Worm (Caenorhabditis elegans): ENCODE data around the gene unc-47.
"Not testable (repeated sequence)": the region's sequence is repeated elsewhere in the genome, so short reads cannot be mapped to it uniquely, and the experiment has no call there.

Gene unc-47

ce11 chrIII:10186160-10186559 lies at the start of gene unc-47:
TSS of gene unc-47 (minus strand) at chrIII:10186260.
- no peak for TF ChIP-seq T22C8.4 (GFP tag; IDR thresholded peaks at IDR 0.05)
- TF ChIP-seq flt-1 (GFP tag; IDR thresholded peaks at IDR 0.05) = no peak
- TF ChIP-seq ref-1 (GFP tag; conservative IDR thresholded peaks at IDR 0.05) = no peak
- no peak for TF ChIP-seq cog-1 (tag; optimal IDR thresholded peaks at IDR 0.05)

ce11 chrIII:10233979-10234378 lies 47.9 kb upstream of the unc-47 start, which contains the start of gene paml-1:
TSS of gene paml-1 (minus strand) at chrIII:10234079.
- no peak for TF ChIP-seq ztf-29 (GFP tag; IDR thresholded peaks at IDR 0.05)
- no peak for TF ChIP-seq cog-1 (tag; optimal IDR thresholded peaks at IDR 0.05)
- TF ChIP-seq med-1 (GFP tag; optimal IDR thresholded peaks at IDR 0.05; ENCODE audit: insufficient read depth) = no peak

- TF ChIP-seq ref-1 (GFP tag; conservative IDR thresholded peaks at IDR 0.05) (no peak), tab-1 (GFP tag; IDR thresholded peaks at IDR 0.05) (no peak), ztf-29 (GFP tag; IDR thresholded peaks at IDR 0.05) (no peak), cog-1 (tag; optimal IDR thresholded peaks at IDR 0.05) (no peak), klf-2 (GFP tag; conservative IDR thresholded peaks at IDR 0.05) (no peak), med-1 (GFP tag; optimal IDR thresholded peaks at IDR 0.05; ENCODE audit: insufficient read depth) (no peak), ztf-23 (GFP tag; IDR thresholded peaks at IDR 0.05) (no peak), flt-1 (GFP tag; IDR thresholded peaks at IDR 0.05) (no peak), T22C8.4 (GFP tag; IDR thresholded peaks at IDR 0.05) (no peak)
Measured at ce11 chrIII:10231641-10232040, 45.6 kb upstream of the unc-47 start.

ce11 chrIII:10221860-10222259 lies 35.8 kb upstream of the unc-47 start, which contains the start of gene Y70G10A.4:
TSS of gene Y70G10A.4 (plus strand) at chrIII:10222160.
- TF ChIP-seq flt-1 (GFP tag; IDR thresholded peaks at IDR 0.05); T22C8.4 (GFP tag; IDR thresholded peaks at IDR 0.05); med-1 (GFP tag; optimal IDR thresholded peaks at IDR 0.05; ENCODE audit: insufficient read depth): not testable (repeated sequence)

ce11 chrIII:10218587-10218986 lies 32.5 kb upstream of the unc-47 start, which contains the start of the genes rde-4 and cox-14:
TSS of gene rde-4 (minus strand) at chrIII:10218646.
TSS of gene cox-14 (plus strand) at chrIII:10218942.
- TF ChIP-seq ztf-23 (GFP tag; IDR thresholded peaks at IDR 0.05) = no peak
- TF ChIP-seq tab-1 (GFP tag; IDR thresholded peaks at IDR 0.05) = no peak
- TF ChIP-seq klf-2 (GFP tag; conservative IDR thresholded peaks at IDR 0.05) = no peak
- TF ChIP-seq T22C8.4 (GFP tag; IDR thresholded peaks at IDR 0.05) = no peak
- TF ChIP-seq cog-1 (tag; optimal IDR thresholded peaks at IDR 0.05) = no peak
- no peak for TF ChIP-seq ztf-29 (GFP tag; IDR thresholded peaks at IDR 0.05)
- TF ChIP-seq med-1 (GFP tag; optimal IDR thresholded peaks at IDR 0.05; ENCODE audit: insufficient read depth) = no peak
- TF ChIP-seq ref-1 (GFP tag; conservative IDR thresholded peaks at IDR 0.05) = no peak
- TF ChIP-seq flt-1 (GFP tag; IDR thresholded peaks at IDR 0.05) = no peak

- TF ChIP-seq cog-1 (tag; optimal IDR thresholded peaks at IDR 0.05) (peak; percentile 19), flt-1 (GFP tag; IDR thresholded peaks at IDR 0.05) (no peak)
Measured at ce11 chrIII:10216585-10217278, 30.7 kb upstream of the unc-47 start, which contains the start of gene cts-1. TSS of gene cts-1 (minus strand) at chrIII:10216635.

ce11 chrIII:10215882-10216281 lies 29.8 kb upstream of the unc-47 start:
- TF ChIP-seq tab-1 (GFP tag; IDR thresholded peaks at IDR 0.05) (no peak), med-1 (GFP tag; optimal IDR thresholded peaks at IDR 0.05; ENCODE audit: insufficient read depth) (no peak), ztf-29 (GFP tag; IDR thresholded peaks at IDR 0.05) (no peak), T22C8.4 (GFP tag; IDR thresholded peaks at IDR 0.05) (no peak), ztf-23 (GFP tag; IDR thresholded peaks at IDR 0.05) (no peak), cog-1 (tag; optimal IDR thresholded peaks at IDR 0.05) (no peak), flt-1 (GFP tag; IDR thresholded peaks at IDR 0.05) (no peak), ref-1 (GFP tag; conservative IDR thresholded peaks at IDR 0.05) (no peak), klf-2 (GFP tag; conservative IDR thresholded peaks at IDR 0.05) (no peak)

- no peak for TF ChIP-seq cog-1 (tag; optimal IDR thresholded peaks at IDR 0.05)
- TF ChIP-seq ref-1 (GFP tag; conservative IDR thresholded peaks at IDR 0.05) = no peak
- TF ChIP-seq flt-1 (GFP tag; IDR thresholded peaks at IDR 0.05) = no peak
- no peak for TF ChIP-seq tab-1 (GFP tag; IDR thresholded peaks at IDR 0.05)
- TF ChIP-seq med-1 (GFP tag; optimal IDR thresholded peaks at IDR 0.05; ENCODE audit: insufficient read depth) = no peak
- no peak for TF ChIP-seq T22C8.4 (GFP tag; IDR thresholded peaks at IDR 0.05)
- TF ChIP-seq ztf-23 (GFP tag; IDR thresholded peaks at IDR 0.05) = no peak
- TF ChIP-seq ztf-29 (GFP tag; IDR thresholded peaks at IDR 0.05) = no peak
- no peak for TF ChIP-seq klf-2 (GFP tag; conservative IDR thresholded peaks at IDR 0.05)
Measured at ce11 chrIII:10214540-10214979, 28.5 kb upstream of the unc-47 start.

- TF ChIP-seq ztf-29 (GFP tag; IDR thresholded peaks at IDR 0.05) = no peak
- TF ChIP-seq tab-1 (GFP tag; IDR thresholded peaks at IDR 0.05) = no peak
- peak; percentile 51; the same call in 1 of the 2 replicates for TF ChIP-seq T22C8.4 (GFP tag; IDR thresholded peaks at IDR 0.05)
- no peak for TF ChIP-seq flt-1 (GFP tag; IDR thresholded peaks at IDR 0.05)
- TF ChIP-seq klf-2 (GFP tag; conservative IDR thresholded peaks at IDR 0.05) = no peak
- TF ChIP-seq med-1 (GFP tag; optimal IDR thresholded peaks at IDR 0.05; ENCODE audit: insufficient read depth) = no peak
- TF ChIP-seq ztf-23 (GFP tag; IDR thresholded peaks at IDR 0.05) = no peak
Measured at ce11 chrIII:10211889-10212494, 25.9 kb upstream of the unc-47 start, which contains the start of the genes blos-1 and best-18. TSS of gene blos-1 (minus strand) at chrIII:10211946. TSS of gene best-18 (plus strand) at chrIII:10212396.

- no peak for TF ChIP-seq ztf-29 (GFP tag; IDR thresholded peaks at IDR 0.05)
- TF ChIP-seq flt-1 (GFP tag; IDR thresholded peaks at IDR 0.05) = 0 out of 2 replicates have a peak, but pooled peaks have one; percentile 28
Measured at ce11 chrIII:10209703-10210102, 23.6 kb upstream of the unc-47 start, which contains the start of gene T20G5.9. TSS of gene T20G5.9 (plus strand) at chrIII:10209840.
